Worm (Caenorhabditis elegans) whole organism, dauer: ENCODE measurements around the gene famh-136.

Source experiments
- unc-62 ChIP-seq: sonication (generic microtip); optimal IDR thresholded peaks from 2 replicates; lab custom pipeline; 2017; ENCODE audit warnings: missing biosample characterization, missing genetic modification reagents, missing genetic modification characterization

Gene famh-136

DNA sequence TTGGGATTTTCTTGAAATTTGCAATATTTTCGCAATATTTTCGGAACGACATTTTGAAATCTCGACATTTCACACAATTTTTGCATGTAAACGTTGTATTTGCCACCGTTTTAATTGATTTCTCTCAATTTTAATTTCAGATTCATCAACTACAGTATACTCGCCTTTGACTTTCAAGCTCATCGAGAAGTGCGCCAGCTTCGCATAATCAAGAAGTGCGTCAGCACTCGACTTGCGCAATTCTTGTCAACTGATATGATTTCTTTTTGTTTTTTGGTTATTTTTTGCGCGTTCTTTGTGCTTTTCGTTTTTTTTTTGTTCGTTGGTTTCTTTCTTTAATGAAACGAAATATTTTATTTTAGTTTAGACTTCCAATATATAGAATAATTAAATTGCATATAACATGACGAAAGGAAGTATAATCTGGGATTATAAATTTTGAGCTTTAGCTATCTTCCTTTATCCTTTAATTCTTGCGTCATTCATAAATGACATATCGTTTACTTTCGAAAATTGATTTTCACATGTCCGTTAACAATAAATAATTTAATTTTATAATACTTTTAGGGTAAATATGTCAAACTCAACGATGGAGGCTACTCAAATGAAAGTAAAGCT is at the start of gene famh-136:
Gene famh-136 (plus strand): TSS at position 568 of the 618 bp plus-strand sequence.
- no peak for TF ChIP-seq unc-62 (GFP tag; lab: Kevin White, UChicago)

DNA sequence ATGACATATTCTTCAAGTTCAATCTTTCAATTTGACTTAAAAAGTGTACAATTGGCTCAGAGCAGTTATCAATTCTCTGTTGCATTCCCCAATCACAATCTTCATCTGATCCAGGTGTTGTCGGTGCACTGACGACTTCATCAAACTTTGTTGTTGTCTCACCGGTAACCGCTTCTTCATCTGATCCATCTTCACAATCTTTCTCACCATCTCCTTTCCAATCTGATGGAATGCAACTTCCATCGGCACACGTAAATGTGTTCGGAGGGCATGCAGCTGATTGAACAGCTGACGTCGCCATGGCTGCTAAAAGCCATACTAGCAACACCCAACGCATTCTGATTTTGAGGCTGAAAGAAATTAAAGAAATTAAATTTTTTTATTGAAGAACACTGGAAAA is 49.5 kb upstream of the famh-136 start, which contains the start of gene F44E2.4:
Gene F44E2.4 (minus strand): TSS at position 350 of the 400 bp plus-strand sequence.
- no peak for TF ChIP-seq unc-62 (GFP tag; lab: Kevin White, UChicago)

DNA sequence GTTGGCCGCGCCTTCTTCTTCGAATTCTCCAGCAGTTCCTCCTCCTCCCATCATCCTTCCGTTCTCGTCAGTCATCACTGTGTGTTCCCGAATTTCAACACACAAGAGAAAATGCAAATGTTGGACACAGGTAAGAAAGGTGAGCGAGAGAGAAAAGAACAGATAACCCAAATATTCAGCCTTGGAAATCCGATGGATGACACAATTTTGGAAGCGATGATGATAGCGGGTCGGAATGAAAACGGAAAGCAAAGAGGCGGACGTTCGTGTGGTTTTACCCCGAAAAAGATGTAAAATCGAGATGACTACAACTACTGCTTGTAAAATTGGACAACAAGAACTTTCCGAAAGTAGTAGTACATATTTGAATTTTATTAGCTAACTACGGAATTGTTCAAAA is 47.7 kb upstream of the famh-136 start:
- TF ChIP-seq unc-62 (GFP tag; lab: Kevin White, UChicago) = no peak

DNA sequence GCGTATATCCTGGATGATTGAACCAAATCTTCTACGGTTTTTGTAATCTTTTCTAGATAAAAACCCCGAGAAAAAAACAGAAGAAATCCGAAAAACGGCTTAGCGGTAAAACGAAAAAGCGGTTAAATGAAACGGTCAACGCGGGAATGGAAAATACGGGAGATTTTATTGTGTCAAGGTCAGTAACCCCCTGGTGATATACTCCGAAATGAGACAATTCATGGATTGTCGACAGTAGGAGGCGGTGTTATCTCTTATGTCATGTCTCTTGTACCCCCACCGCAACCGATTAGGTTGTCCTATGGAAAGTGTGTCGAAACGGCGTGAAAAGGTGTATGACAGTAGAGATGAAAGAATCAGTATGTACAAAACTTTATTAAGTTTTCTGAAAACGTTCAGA is 43.4 kb upstream of the famh-136 start:
- TF ChIP-seq unc-62 (GFP tag; lab: Kevin White, UChicago) = no peak

DNA sequence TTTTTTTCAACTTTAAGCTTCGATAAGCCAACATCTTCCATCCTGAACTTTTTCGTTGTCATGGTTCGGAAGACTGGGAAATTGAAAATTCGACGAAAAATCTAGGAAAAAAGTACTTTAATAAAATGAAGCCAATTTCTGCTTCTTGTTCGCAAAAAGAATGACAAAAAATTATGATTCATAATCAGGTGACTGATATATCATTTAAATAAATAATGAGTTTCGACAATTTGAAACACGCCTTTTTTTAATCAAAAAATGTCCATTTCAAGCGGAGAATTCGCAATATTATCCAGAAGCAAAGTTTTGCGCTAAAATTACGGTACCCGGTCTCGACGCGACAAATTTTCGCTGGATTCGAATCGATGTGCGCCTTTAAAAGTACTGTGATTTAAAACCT is 42.4 kb upstream of the famh-136 start, which contains the start of gene F44E2.6:
Gene F44E2.6 (minus strand): TSS at position 101 of the 400 bp plus-strand sequence.
- no peak for TF ChIP-seq unc-62 (GFP tag; lab: Kevin White, UChicago)

DNA sequence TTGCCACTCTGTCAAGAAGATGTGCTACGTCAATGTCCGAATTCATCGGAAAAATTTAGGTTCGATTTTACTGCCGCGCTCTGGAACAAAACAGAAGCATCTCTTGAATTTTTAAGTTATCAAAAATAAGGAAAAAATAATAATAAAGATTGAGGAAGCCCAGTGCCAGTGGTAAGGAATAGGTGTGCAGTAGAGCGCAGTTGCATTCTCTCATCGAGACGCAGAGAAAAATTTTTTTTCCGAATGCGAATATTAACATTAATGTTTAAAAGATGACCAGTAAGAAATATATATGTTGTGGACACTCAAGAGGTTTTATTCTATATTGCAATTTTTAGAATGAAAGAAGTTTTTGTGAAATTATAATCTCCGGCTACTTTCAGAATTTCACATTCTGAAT is 39.8 kb upstream of the famh-136 start:
- no peak for TF ChIP-seq unc-62 (GFP tag; lab: Kevin White, UChicago)

DNA sequence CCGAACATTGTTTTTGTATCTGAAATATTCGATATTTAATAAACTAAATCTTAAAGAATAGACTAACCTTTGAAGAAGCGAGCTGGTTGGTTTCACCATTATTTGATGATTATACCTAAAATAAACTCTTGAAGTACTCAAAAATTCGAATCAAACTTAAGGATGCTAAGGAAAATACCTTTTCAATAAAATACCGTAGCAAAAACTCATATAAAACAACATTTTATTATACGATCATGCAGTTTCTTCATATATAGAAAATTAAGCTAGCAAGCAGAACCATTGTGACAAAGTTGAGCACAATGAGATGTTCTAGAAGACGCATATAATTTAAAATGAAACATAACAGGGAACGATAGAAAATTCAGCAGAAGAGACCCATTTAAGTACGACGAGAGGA is 39.2 kb upstream of the famh-136 start, which contains the start of gene F44E2.7:
Gene F44E2.7 (minus strand): TSS at position 101 of the 400 bp plus-strand sequence.
- no peak for TF ChIP-seq unc-62 (GFP tag; lab: Kevin White, UChicago)

DNA sequence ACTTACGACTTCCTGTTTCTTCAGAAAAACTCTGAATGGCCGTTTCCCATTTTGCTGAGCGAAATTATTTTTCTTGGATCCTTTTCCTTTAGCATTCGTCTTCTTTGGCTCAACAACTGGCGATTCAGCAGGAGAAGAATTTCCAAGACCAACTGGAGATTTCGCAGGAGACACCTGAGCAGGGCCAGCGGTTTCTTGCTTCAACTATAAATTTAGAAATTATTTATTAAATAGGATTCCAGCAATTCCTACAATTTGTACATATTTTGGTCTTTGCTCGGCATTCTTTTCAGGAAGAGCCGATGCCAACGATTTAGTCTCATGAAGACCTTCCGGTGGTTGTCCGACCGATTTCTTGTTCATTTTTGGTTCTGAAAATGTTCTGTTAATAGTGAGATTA is 38.0 kb upstream of the famh-136 start, which contains the start of gene F44E2.8:
Gene F44E2.8 (minus strand): TSS at position 371 of the 400 bp plus-strand sequence.
- TF ChIP-seq unc-62 (GFP tag; lab: Kevin White, UChicago) = no peak

DNA sequence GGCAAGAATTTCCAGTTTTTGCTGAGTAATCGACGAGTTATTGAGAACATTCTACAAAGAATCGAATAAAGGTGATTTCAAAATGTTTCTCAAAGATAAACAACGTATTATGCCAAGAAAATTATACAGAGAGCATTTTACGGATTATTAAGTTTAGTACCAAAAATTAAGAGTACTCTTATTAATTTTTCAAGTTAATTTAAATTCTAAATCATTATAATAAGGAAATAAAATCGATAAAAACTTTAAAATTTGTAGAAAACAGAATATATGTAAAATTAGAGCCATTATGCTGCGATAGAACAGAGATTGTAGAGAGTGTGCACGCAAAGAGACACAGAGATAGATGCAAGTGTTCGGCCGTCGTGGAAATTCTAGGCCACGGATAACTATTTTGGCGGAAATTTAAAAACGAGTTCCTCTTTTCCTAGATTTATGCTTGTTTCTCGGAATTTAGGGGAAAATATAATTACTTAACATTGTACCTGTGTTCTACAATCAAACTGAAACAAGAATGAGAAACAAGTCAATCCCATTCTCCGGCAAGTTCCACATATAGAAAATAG is 37.0 kb upstream of the famh-136 start, which contains the start of gene F44E2.9:
Gene F44E2.9 (minus strand): TSS at position 51 of the 566 bp plus-strand sequence.
- no peak for TF ChIP-seq unc-62 (GFP tag; lab: Kevin White, UChicago)

DNA sequence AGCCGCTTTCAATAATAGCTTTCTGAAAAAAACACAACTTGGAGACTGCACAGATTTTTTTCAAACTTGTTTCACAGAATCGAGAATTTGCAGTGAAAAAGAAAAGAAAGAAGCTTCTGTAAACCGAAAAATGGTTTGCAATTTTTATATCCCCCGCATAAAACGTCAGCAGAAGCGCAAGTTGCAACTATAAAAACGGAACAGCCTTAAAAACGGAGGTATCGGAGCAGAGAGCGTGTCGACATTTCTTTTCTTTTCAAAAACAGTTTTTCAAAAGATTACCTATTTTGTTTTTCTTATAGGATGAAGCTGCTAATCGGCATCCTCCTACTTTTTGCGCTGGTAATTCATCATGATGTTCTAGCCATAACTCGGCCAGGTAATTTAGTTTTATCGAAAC is 35.6 kb upstream of the famh-136 start, which contains the start of gene plg-1:
Gene plg-1 (plus strand): TSS at position 301 of the 400 bp plus-strand sequence.
- TF ChIP-seq unc-62 (GFP tag; lab: Kevin White, UChicago) = no peak

DNA sequence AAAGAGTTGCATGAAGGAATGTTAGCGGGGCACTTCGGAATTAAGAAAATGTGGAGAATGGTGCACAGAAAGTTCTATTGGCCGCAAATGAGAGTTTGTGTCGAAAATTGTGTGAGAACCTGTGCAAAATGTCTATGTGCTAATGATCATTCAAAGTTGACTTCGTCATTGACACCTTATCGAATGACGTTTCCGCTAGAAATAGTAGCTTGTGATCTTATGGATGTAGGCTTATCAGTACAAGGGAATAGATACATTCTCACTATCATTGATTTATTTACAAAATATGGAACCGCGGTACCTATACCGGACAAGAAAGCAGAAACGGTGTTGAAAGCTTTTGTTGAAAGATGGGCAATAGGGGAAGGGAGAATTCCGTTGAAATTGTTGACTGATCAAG is 29.1 kb upstream of the famh-136 start:
- no peak for TF ChIP-seq unc-62 (GFP tag; lab: Kevin White, UChicago)

DNA sequence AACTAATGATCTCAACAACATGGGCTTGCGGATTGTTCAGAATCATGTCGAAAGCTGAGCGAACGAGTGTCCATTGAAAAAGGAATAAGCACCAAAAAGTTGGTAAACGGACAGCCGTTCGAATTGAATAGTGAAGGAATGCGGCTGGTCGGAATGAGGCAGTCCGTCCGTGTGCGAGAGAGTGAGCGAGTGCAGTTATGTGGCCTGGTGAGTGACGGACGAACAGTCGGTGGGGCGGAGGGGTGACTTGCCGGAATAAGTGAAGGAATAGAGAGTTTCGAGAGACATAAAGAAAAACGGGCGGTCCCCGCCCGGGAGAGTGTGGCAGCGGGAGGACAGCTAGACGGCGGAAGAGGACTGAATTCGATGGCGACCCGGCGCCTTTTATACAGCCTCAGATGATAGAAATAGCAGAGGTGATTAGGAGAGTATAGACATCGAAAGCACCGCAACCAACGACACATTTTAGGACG is 22.2 kb upstream of the famh-136 start:
- no peak for TF ChIP-seq unc-62 (GFP tag; lab: Kevin White, UChicago)

DNA sequence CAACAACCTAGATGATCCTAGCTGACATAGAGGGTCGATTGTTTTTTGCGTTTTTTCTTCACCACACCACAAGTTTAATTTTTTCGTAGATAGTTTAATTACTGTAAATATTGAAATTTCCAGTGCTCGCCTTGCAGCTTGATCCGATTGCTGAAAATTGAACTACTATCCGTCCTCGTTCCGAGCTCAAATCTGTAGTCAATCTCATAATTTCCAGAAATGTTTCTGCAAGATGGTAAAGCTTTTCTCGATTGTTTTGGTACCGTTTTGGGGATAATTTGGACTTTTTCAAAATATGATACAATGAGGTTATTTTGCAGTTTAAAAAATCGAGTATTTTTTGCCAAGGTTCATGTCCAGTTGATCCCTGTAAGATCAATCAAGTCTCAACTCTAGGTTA is 21.5 kb upstream of the famh-136 start:
- no peak for TF ChIP-seq unc-62 (GFP tag; lab: Kevin White, UChicago)

DNA sequence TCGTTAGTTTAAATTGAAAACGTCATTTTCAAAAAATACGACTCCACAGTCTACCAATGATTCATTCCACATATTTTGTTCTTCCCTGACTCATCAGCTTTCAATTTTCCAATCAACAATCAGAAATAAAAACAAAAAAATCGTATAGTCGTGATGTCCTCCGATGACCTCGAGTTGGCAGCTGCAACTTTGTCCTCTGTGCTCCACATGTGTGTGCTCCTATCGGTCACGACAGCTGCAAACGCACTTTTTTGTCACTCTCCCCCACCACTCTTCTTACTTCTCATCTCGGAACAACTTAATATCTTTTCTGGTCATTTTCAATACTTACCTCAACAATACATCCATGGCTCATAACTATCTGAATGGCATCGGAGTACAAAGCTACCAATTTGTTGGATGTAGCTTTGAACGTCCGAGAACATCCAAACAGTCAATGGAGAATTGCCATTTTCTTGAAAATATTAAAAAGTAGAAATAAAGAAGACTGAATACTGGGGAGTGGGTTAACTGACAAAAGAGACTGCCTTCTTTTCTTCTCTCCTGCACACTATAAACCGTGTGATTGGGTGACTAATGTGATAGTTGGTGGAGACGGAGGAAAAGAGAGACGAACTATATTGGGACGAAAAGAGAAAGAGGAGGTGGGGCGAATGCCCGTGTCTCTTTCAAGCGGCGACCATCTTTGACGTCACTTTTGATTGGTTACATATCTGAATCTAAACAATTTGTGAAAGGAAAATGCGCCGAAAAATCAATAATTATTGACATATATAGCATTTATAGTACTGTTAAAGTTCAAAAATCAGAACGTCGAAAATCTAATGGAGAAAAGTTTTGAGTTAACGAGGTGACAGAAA is 20.3 kb upstream of the famh-136 start:
- TF ChIP-seq unc-62 (GFP tag; lab: Kevin White, UChicago) = no peak

DNA sequence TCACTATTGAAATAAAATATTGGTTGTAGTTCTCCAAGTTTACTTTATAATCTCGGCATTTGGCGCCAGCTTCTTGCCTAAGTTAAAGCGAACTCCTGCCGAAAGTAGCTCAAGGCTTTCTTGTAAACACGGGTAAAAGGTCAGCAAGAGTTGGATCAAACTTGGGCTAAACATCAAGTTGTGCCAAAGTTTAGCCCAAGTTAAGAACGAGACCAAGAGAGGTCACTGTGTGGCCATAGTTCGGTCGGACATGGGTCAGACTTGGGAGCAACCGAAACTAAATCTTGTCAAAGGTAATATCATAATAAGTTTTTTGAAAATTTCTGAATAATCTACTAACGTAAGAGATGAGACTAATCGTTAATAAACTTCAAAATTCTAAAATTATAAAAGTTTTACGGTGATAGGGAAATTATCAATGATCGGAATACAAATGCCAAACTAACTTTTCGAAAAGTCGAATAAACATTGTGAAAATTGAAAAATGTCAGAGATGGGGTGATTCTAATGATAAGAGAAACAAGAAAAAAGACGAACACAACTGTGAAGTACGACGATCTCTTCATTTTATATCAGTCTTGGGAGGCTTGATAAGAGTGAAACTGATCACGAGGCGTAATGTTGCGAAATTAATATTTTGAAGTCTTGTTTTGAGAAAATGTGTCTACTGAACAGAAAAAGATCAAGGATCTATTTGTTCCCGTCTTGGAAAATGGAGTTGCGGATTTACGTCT is 19.5 kb upstream of the famh-136 start:
- no peak for TF ChIP-seq unc-62 (GFP tag; lab: Kevin White, UChicago)
